Worm (Caenorhabditis elegans) whole organism, L2 larva: ENCODE results near the gene rhi-1.
A peak's percentile ranks its signal among the peaks of the same experiment; 100 is the strongest.

Experiments used
- C34F6.9 ChIP-seq: fragments of 150-350 bp; optimal IDR thresholded peaks from 2 replicates; lab custom pipeline; 2014; ENCODE audit warnings: missing biosample characterization, missing genetic modification characterization
- F13H6.1 ChIP-seq: sonication (generic microtip); optimal IDR thresholded peaks from 2 replicates; lab custom pipeline; 2016; ENCODE audit warnings: missing genetic modification characterization, missing compliant biosample characterization
- R02D3.7 ChIP-seq: fragments of 150-350 bp; optimal IDR thresholded peaks from 2 replicates; lab custom pipeline; 2014; ENCODE audit warnings: missing biosample characterization, missing genetic modification characterization
- Y55F3AM.14 ChIP-seq: fragments of 200-800 bp; sonication (Bioruptor generic); optimal IDR thresholded peaks from 2 replicates; lab custom pipeline; 2018; ENCODE audit warnings: mild to moderate bottlenecking, missing genetic modification characterization, missing compliant biosample characterization
- ZK546.5 ChIP-seq: sonication (generic microtip); optimal IDR thresholded peaks from 2 replicates; lab custom pipeline; 2017; ENCODE audit warnings: missing biosample characterization, missing genetic modification characterization
- alr-1 ChIP-seq: fragments of 150-350 bp; optimal IDR thresholded peaks from 2 replicates; lab custom pipeline; 2014; ENCODE audit warnings: missing biosample characterization, missing genetic modification characterization
- aly-2 ChIP-seq: fragments of 150-350 bp; optimal IDR thresholded peaks from 2 replicates; lab custom pipeline; 2014; ENCODE audit warnings: missing biosample characterization, missing genetic modification characterization
- ceh-16 ChIP-seq: fragments of 150-350 bp; optimal IDR thresholded peaks from 2 replicates; lab custom pipeline; 2014; ENCODE audit warnings: missing biosample characterization, missing genetic modification characterization
- ceh-82 ChIP-seq: fragments of 150-350 bp; optimal IDR thresholded peaks from 2 replicates; lab custom pipeline; 2014; ENCODE audit warnings: missing biosample characterization, missing genetic modification characterization
- crh-2 ChIP-seq: sonication (generic microtip); optimal IDR thresholded peaks from 2 replicates; lab custom pipeline; 2017; ENCODE audit warnings: missing biosample characterization, missing genetic modification characterization
- dmd-4 ChIP-seq: sonication (generic microtip); optimal IDR thresholded peaks from 2 replicates; lab custom pipeline; 2017; ENCODE audit warnings: missing biosample characterization, missing genetic modification characterization
- egl-27 ChIP-seq: sonication (generic microtip); optimal IDR thresholded peaks from 3 replicates; lab custom pipeline; 2017; ENCODE audit warnings: missing biosample characterization, missing genetic modification reagents, missing genetic modification characterization
- elt-1 ChIP-seq: fragments of 150-350 bp; optimal IDR thresholded peaks from 2 replicates; lab custom pipeline; 2014; ENCODE audit warnings: missing biosample characterization, missing genetic modification characterization
- elt-3 ChIP-seq: sonication (generic microtip); optimal IDR thresholded peaks from 2 replicates; lab custom pipeline; 2017; ENCODE audit warnings: missing biosample characterization, missing genetic modification characterization
- fos-1 ChIP-seq: fragments of 150-350 bp; optimal IDR thresholded peaks from 2 replicates; lab custom pipeline; 2014; ENCODE audit warnings: missing biosample characterization, missing genetic modification characterization
- gmeb-1 ChIP-seq: fragments of 150-350 bp; optimal IDR thresholded peaks from 2 replicates; lab custom pipeline; 2014; ENCODE audit warnings: missing biosample characterization, missing genetic modification characterization
- lin-11 ChIP-seq: fragments of 150-350 bp; sonication (generic microtip); optimal IDR thresholded peaks from 2 replicates; lab custom pipeline; 2014; ENCODE audit warnings: missing biosample characterization, missing genetic modification characterization, inconsistent platforms, mixed read lengths
- lsy-2 ChIP-seq, 2 experiments: fragments of 150-350 bp in 1 of 2; sonication (generic microtip) in 1 of 2; optimal IDR thresholded peaks; 2 replicates each; lab custom pipeline; 2014 to 2017; ENCODE audit warnings: missing biosample characterization in 2 of 2, missing genetic modification characterization in 2 of 2
- mab-5 ChIP-seq: fragments of 150-350 bp; optimal IDR thresholded peaks from 2 replicates; lab custom pipeline; 2014; ENCODE audit warnings: missing biosample characterization, missing genetic modification characterization
- mdl-1 ChIP-seq, 2 experiments: fragments of 150-350 bp in 1 of 2; sonication (generic microtip) in 1 of 2; optimal IDR thresholded peaks; 2 replicates each; lab custom pipeline; 2017; ENCODE audit warnings: missing biosample characterization in 2 of 2, missing genetic modification characterization in 2 of 2
- nhr-129 ChIP-seq: fragments of 150-350 bp; optimal IDR thresholded peaks from 2 replicates; lab custom pipeline; 2014; ENCODE audit warnings: missing biosample characterization, missing genetic modification characterization
- nhr-21 ChIP-seq: fragments of 150-350 bp; optimal IDR thresholded peaks from 2 replicates; lab custom pipeline; 2014; ENCODE audit warnings: missing biosample characterization, missing genetic modification characterization
- nhr-23 ChIP-seq: fragments of 150-350 bp; optimal IDR thresholded peaks from 2 replicates; lab custom pipeline; 2014; ENCODE audit warnings: missing biosample characterization, missing genetic modification reagents, missing genetic modification characterization
- nhr-25 ChIP-seq: fragments of 150-350 bp; sonication (generic microtip); optimal IDR thresholded peaks from 3 replicates; lab custom pipeline; 2014; ENCODE audit warnings: missing biosample characterization, missing genetic modification characterization
- sem-4 ChIP-seq: fragments of 150-350 bp; optimal IDR thresholded peaks from 2 replicates; lab custom pipeline; 2014; ENCODE audit warnings: missing biosample characterization, missing genetic modification reagents, missing genetic modification characterization
- sma-3 ChIP-seq: sonication (generic microtip); optimal IDR thresholded peaks from 2 replicates; lab custom pipeline; 2016; ENCODE audit warnings: missing genetic modification reagents, missing genetic modification characterization, missing compliant biosample characterization
- sma-9 ChIP-seq, 2 experiments: fragments of 150-350 bp in 1 of 2; sonication (generic microtip) in 1 of 2; optimal IDR thresholded peaks; 2 replicates each; lab custom pipeline; 2014 to 2016; ENCODE audit warnings: missing genetic modification characterization in 2 of 2, mild to moderate bottlenecking in 1 of 2, missing biosample characterization in 1 of 2, missing compliant biosample characterization in 1 of 2, missing genetic modification reagents in 1 of 2, moderate library complexity in 1 of 2
- unc-55 ChIP-seq: fragments of 150-350 bp; sonication (generic microtip); optimal IDR thresholded peaks from 3 replicates; lab custom pipeline; 2014; ENCODE audit warnings: missing biosample characterization, missing genetic modification reagents, missing genetic modification characterization
- zag-1 ChIP-seq: fragments of 150-350 bp; optimal IDR thresholded peaks from 2 replicates; lab custom pipeline; 2014; ENCODE audit warnings: missing biosample characterization, missing genetic modification characterization
- ztf-1 ChIP-seq: fragments of 200-800 bp; sonication (Bioruptor generic); conservative IDR thresholded peaks from 2 replicates; pipeline ENCODE4 v1.3.6; 2022; ENCODE audit warnings: missing genetic modification characterization, missing compliant biosample characterization

The rhi-1 gene

DNA sequence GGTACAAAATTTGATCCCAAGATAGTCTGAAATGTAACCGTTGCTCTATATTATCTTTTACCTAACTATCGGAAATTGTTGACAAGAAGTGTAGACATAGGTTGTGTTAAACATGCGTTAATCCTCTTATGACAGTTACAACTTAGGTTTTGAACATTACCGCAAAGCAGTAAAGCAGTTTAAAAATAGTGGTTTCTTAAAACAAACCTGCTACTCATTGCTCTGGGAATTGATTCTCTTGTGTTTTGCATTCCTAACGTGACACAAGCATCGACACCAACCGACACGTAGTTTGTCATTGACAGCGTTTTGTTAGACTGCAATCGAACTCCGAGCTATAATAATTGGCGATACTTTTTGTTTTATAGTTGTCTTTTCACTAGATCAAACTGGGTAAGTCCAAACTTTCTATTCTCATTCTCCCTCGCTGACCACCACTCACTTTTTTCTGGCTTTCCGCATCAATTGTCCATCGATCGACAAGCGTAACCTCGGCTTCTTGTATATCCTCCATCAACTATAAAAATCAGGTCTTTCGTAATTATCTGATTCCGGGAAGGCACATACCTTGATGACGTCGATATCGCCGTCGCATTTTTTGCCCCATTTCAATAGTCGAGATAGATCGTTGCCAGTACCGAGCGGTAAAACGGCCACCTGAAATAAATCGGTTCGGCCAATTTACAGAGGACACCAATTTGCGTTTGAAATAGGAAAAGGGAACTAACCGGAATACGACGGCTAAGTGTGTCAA, 12.3 kb upstream of the rhi-1 start:
- no peak for TF ChIP-seq gmeb-1
- TF ChIP-seq fos-1 (tag; lab: Kevin White, UChicago) = no peak
- no peak for TF ChIP-seq zag-1
- no peak for TF ChIP-seq unc-55 (GFP tag; lab: Kevin White, UChicago)
- no peak for TF ChIP-seq alr-1 (tag; lab: Kevin White, UChicago)
- no peak for TF ChIP-seq Y55F3AM.14 (GFP tag; lab: Kevin White, UChicago)
- no peak for TF ChIP-seq ceh-16 (tag; lab: Kevin White, UChicago)
- no peak for TF ChIP-seq nhr-25 (tag; lab: Kevin White, UChicago)
- TF ChIP-seq R02D3.7 = no peak
- no peak for TF ChIP-seq ZK546.5
- no peak for TF ChIP-seq nhr-21 (tag; lab: Kevin White, UChicago)
- no peak for TF ChIP-seq ztf-1
- no peak for TF ChIP-seq crh-2 (tag; lab: Kevin White, UChicago)
- TF ChIP-seq lin-11 (tag; lab: Kevin White, UChicago) = no peak
- no peak for TF ChIP-seq dmd-4 (tag; lab: Kevin White, UChicago)
- TF ChIP-seq, all 48 proteins: peak for 0

DNA sequence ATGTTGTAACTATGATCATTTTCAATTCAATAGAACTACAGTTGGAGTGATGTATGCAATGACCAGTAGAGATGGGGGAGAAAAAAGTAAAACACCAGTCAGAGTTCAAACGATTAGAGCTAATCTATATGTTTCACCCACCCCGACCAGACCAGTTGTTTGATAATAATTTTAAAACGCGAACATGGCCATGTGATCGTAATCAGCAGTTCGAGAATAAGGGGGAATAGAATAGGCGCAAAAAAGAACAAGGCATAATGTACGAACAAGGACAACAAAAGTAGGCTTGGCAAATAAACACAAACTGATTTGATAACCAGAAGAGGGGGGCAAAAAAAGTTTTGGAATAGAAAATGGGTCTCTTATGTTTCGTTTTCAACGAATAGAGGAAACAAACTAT, 10.2 kb upstream of the rhi-1 start:
- TF ChIP-seq sem-4 (tag; lab: Kevin White, UChicago) (no peak), nhr-25 (tag; lab: Kevin White, UChicago) (peak; percentile 18), fos-1 (tag; lab: Kevin White, UChicago) (peak; percentile 68), alr-1 (tag; lab: Kevin White, UChicago) (no peak), ztf-1 (no peak), crh-2 (tag; lab: Kevin White, UChicago) (peak; percentile 41), sma-9 (GFP tag; optimal IDR thresholded peaks at IDR 0.05; lab: Kevin White, UChicago) (peak; percentile 10), sma-9 (tag; optimal IDR thresholded peaks at IDR 0.05; lab: Kevin White, UChicago) (no peak), F13H6.1 (peak; percentile 27)

- TF ChIP-seq nhr-23 (tag; lab: Kevin White, UChicago) (no peak), elt-3 (tag; lab: Kevin White, UChicago) (no peak), ceh-16 (tag; lab: Kevin White, UChicago) (no peak), mab-5 (tag; lab: Kevin White, UChicago) (no peak), lin-11 (tag; lab: Kevin White, UChicago) (no peak)
Measured at ce11 chrX:4498478-4498877, 9.8 kb upstream of the rhi-1 start.

- TF ChIP-seq sma-3 (GFP tag; lab: Kevin White, UChicago) (no peak), egl-27 (no peak), lin-11 (tag; lab: Kevin White, UChicago) (no peak)
- TF ChIP-seq, all 48 proteins: peak for 0
Measured at ce11 chrX:4500499-4500898, 7.8 kb upstream of the rhi-1 start.

- no peak for TF ChIP-seq elt-1 (tag; lab: Kevin White, UChicago)
- no peak for TF ChIP-seq Y55F3AM.14 (GFP tag; lab: Kevin White, UChicago)
- no peak for TF ChIP-seq ceh-82
Measured at ce11 chrX:4502039-4502438, 6.3 kb upstream of the rhi-1 start.

ce11 chrX:4503259-4503658, 5.0 kb upstream of the rhi-1 start:
- TF ChIP-seq aly-2 (no peak), crh-2 (tag; lab: Kevin White, UChicago) (peak; percentile 63)

DNA sequence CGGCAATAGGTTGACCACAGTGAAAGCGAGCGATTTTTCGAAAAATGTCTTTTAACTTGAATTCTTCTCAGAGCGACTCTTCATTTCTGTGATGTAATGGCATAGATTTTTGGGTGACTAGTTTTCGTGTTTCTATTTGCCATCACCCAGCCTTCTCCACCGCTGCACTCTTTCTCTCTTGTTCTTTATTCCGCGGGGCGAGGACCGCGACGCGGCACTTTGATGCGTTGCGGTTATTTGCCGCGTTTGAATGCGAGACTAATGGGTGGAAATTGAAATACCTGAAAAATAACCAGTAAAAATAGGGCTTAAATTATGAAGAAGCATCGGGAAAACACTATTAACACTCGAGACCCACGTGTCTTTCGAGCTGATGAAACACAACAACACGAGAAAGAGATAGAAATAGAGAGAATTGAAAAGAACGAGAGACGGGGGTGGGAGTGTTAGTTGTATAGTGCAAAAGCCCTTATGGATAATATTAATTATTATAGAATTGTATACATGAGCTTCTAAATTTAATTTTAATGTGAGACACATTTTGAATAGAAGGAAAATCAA, 4.1 kb upstream of the rhi-1 start, which contains the start of gene dgk-2:
TSS of gene dgk-2 (minus strand) at position 281 of the 561 bp plus-strand sequence.
- TF ChIP-seq nhr-25 (tag; lab: Kevin White, UChicago) = peak; percentile 19
- peak in 1 of 2 experiments; percentile 18 for TF ChIP-seq lsy-2 (tag; optimal IDR thresholded peaks at IDR 0.05; lab: Kevin White, UChicago)
- TF ChIP-seq C34F6.9 = peak; percentile 54
- peak; percentile 45 for TF ChIP-seq crh-2 (tag; lab: Kevin White, UChicago)
- no peak for TF ChIP-seq zag-1
- peak; percentile 4 for TF ChIP-seq fos-1 (tag; lab: Kevin White, UChicago)
- peak; percentile 22 for TF ChIP-seq nhr-129 (tag; lab: Kevin White, UChicago)
- no peak for TF ChIP-seq ceh-16 (tag; lab: Kevin White, UChicago)
- peak in 1 of 2 experiments; percentile 8 for TF ChIP-seq mdl-1 (tag; optimal IDR thresholded peaks at IDR 0.05; lab: Kevin White, UChicago)
